Fruit fly (Drosophila melanogaster) whole organism, embryonic: ENCODE measurements around the gene flfl.

Experiments
- C15 ChIP-seq: fragments of 200-800 bp; sonication (Bioruptor generic); IDR thresholded peaks from 3 replicates; pipeline ENCODE4 v1.3.6; 2022; ENCODE audit warnings: missing biosample characterization, missing genetic modification characterization
- CG11398 ChIP-seq: fragments of 200-800 bp; sonication (Bioruptor generic); optimal IDR thresholded peaks from 2 replicates; lab custom pipeline; 2016; ENCODE audit warnings: missing biosample characterization, missing genetic modification characterization
- CG2889 ChIP-seq: fragments of 200-800 bp; sonication (Bioruptor generic); IDR thresholded peaks from 3 replicates; pipeline ENCODE4 v1.3.6; 2022; ENCODE audit warnings: missing biosample characterization, missing genetic modification characterization
- CG5953 ChIP-seq: fragments of 200-800 bp; sonication (Bioruptor generic); IDR thresholded peaks from 2 replicates; pipeline ENCODE4 v1.3.6; 2022; ENCODE audit warnings: missing biosample characterization, missing genetic modification characterization
- NfI ChIP-seq: fragments of 200-800 bp; sonication (Bioruptor generic); optimal IDR thresholded peaks from 3 replicates; lab custom pipeline; 2018; ENCODE audit warnings: missing biosample characterization, mild to moderate bottlenecking, missing genetic modification characterization, moderate library complexity
- bowl ChIP-seq: fragments of 200-800 bp; sonication (Bioruptor generic); IDR thresholded peaks from 2 replicates; pipeline ENCODE4 v1.3.6; 2022; ENCODE audit warnings: missing biosample characterization, missing genetic modification characterization
- her ChIP-seq: fragments of 200-800 bp; sonication (Bioruptor generic); optimal IDR thresholded peaks from 2 replicates; lab custom pipeline; 2016; ENCODE audit warnings: missing biosample characterization, missing genetic modification characterization

DNA sequence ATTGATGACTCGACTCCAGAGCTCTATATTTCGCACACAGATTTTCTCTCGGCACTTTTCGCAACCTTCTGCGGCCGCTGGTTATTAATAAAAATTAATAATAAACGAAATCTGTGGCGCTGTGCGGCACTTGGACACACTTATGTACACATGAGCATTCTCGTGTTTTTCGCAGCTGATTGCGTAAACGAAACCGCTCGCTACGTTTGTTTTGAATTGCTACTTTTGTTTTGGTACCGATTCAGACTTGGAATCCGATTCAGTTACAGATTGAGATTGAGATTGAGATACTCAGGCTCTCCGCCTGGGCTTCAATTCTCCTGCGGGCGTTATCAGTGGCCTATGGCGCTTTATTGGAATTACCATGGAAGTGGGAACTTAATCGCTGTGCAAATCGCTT lies 2.2 kb downstream of the flfl start:
- TF ChIP-seq her (GFP tag; lab: Kevin White, UChicago), result no peak
- TF ChIP-seq C15 (GFP tag; lab: Robert Waterston, UW), result no peak
- no peak for TF ChIP-seq CG2889 (GFP tag; lab: Robert Waterston, UW)
- no peak for TF ChIP-seq CG11398
- no peak for TF ChIP-seq NfI (GFP tag; lab: Kevin White, UChicago)
- TF ChIP-seq bowl, result no peak
- TF ChIP-seq CG5953 (GFP tag; lab: Robert Waterston, UW), result no peak
